Worm (Caenorhabditis elegans): ENCODE data around the gene clec-181.

Gene clec-181

DNA sequence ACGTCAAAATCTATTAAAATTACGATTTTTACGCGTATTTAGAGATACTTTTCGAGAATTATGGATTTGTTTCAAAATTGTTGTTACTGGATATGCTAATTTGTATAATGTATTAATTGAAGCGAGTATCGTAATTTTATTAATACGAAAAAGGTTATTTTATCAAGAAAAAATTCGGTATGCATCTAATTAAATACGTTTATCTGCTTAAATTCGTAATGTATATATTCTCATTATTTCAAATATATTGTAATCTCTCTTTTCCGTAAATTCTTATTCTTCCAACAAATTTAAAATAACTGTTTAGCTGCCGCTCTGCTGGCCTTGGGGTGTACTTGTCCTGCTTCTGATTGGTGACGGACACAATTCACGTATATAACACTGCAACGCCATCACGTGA is 35.2 kb downstream of the clec-181 start, which contains the start of gene dgk-4:
dgk-4 (plus strand) TSS at position 301 of the 400 bp plus-strand sequence.
- TF ChIP-seq jun-1 (tag; optimal IDR thresholded peaks at IDR 0.05), result no peak
- no peak for TF ChIP-seq unc-39 (tag; optimal IDR thresholded peaks at IDR 0.05)
- TF ChIP-seq daf-12 (tag; optimal IDR thresholded peaks at IDR 0.05), result no peak
- no peak for TF ChIP-seq nhr-43 (tag; optimal IDR thresholded peaks at IDR 0.05; ENCODE audit: poor library complexity, severe bottlenecking)
- no peak for TF ChIP-seq lin-39 (tag; optimal IDR thresholded peaks at IDR 0.05)
- TF ChIP-seq lin-15B (tag; optimal IDR thresholded peaks at IDR 0.05), result no peak
- no peak for TF ChIP-seq ceh-16 (tag; optimal IDR thresholded peaks at IDR 0.05)
- no peak for TF ChIP-seq mdl-1 (tag; optimal IDR thresholded peaks at IDR 0.05)
- no peak for TF ChIP-seq pqm-1 (tag; optimal IDR thresholded peaks at IDR 0.05)
- TF ChIP-seq egl-5 (tag; optimal IDR thresholded peaks at IDR 0.05), result no peak
- no peak for TF ChIP-seq elt-2 (tag; optimal IDR thresholded peaks at IDR 0.05)
- TF ChIP-seq tbx-2 (tag; optimal IDR thresholded peaks at IDR 0.05), result no peak
- TF ChIP-seq nhr-237 (tag; optimal IDR thresholded peaks at IDR 0.05), result no peak
- TF ChIP-seq eor-1 (tag; optimal IDR thresholded peaks at IDR 0.05), result no peak
- no peak for TF ChIP-seq nhr-12 (tag; optimal IDR thresholded peaks at IDR 0.05)
- no peak for TF ChIP-seq ceh-28 (tag; optimal IDR thresholded peaks at IDR 0.05)

DNA sequence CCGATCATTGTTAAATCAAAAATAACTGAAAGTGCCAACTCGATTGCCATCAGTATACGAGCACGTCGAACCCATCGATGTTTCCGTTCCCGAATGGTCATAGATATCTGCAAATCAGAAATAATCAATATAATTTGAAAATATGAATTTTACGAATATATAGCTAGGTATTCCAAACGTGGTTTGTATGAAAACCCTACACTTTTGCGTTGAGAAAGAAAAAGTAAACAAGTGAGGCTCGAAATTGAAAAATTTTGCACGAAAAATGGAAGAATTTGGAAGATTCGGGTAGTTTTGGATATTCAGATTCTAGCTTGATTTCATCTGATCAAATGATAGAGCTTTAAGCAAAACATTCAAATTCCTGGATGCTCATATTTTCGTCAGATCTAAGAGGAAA is 42.9 kb downstream of the clec-181 start, which contains the start of gene F42A9.9:
F42A9.9 (minus strand) TSS at position 101 of the 400 bp plus-strand sequence.
- TF ChIP-seq lsy-12 (tag; optimal IDR thresholded peaks at IDR 0.05) (no peak), nhr-28 (tag; optimal IDR thresholded peaks at IDR 0.05) (no peak), egl-27 (tag; optimal IDR thresholded peaks at IDR 0.05) (no peak), egl-5 (tag; optimal IDR thresholded peaks at IDR 0.05) (no peak), skn-1 (tag; optimal IDR thresholded peaks at IDR 0.05) (no peak), ceh-82 (tag; optimal IDR thresholded peaks at IDR 0.05) (no peak), jun-1 (tag; optimal IDR thresholded peaks at IDR 0.05) (no peak), ama-1 (optimal IDR thresholded peaks at IDR 0.05) (no peak), snpc-4 (tag; optimal IDR thresholded peaks at IDR 0.05) (no peak)

DNA sequence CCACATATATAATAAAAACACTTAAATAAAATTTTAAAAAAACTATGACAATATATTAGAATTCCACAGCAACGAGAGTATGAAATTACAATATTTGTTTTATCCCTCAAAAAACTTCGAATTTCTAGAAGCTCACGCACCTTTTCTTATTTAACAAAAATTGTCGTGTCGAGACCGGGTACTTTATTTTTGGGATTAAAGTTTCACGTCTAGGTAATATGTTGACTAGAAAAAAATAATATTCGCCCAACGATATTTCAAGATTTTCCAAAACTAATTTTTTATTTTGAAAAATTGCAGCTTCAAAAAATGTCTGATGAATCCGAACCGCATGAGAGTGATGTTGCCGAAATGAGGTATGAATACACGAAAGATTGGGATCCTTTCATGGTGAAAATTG is 48.6 kb downstream of the clec-181 start, which contains the start of gene C49C8.3:
C49C8.3 (plus strand) TSS at position 301 of the 400 bp plus-strand sequence.
- TF ChIP-seq unc-39 (tag; optimal IDR thresholded peaks at IDR 0.05) (no peak), snpc-4 (tag; optimal IDR thresholded peaks at IDR 0.05) (no peak), nhr-237 (tag; optimal IDR thresholded peaks at IDR 0.05) (no peak), fkh-2 (tag; optimal IDR thresholded peaks at IDR 0.05) (no peak), zag-1 (tag; optimal IDR thresholded peaks at IDR 0.05) (no peak), sea-2 (GFP tag; optimal IDR thresholded peaks at IDR 0.05) (no peak), elt-1 (tag; optimal IDR thresholded peaks at IDR 0.05) (no peak), ama-1 (optimal IDR thresholded peaks at IDR 0.05) (no peak), R02D3.7 (tag; optimal IDR thresholded peaks at IDR 0.05) (no peak), fos-1 (tag; optimal IDR thresholded peaks at IDR 0.05) (no peak)

All from whole organism, L3 larva.